Fruit fly (Drosophila melanogaster) whole organism, embryonic: ENCODE measurements around the gene CG4968.

Experiments
- Aef1 ChIP-seq: fragments of 200-800 bp; sonication (Bioruptor generic); IDR thresholded peaks from 3 replicates; pipeline ENCODE4 v1.3.6; 2022; ENCODE audit warnings: missing biosample characterization, missing genetic modification characterization
- BEAF-32 ChIP-seq: fragments of 200-800 bp; sonication (Bioruptor generic); optimal IDR thresholded peaks from 3 replicates; lab custom pipeline; 2017; ENCODE audit warnings: missing biosample characterization, missing genetic modification characterization, mild to moderate bottlenecking, moderate library complexity, missing genetic modification reagents
- CG1024 ChIP-seq: fragments of 200-800 bp; sonication (Bioruptor generic); IDR thresholded peaks from 2 replicates; pipeline ENCODE4 v1.3.6; 2022; ENCODE audit warnings: missing biosample characterization, missing genetic modification characterization
- CG10565 ChIP-seq: fragments of 200-800 bp; sonication (Bioruptor generic); optimal IDR thresholded peaks from 3 replicates; lab custom pipeline; 2016; ENCODE audit warnings: missing biosample characterization, mild to moderate bottlenecking, missing genetic modification characterization
- CG10959 ChIP-seq: fragments of 200-800 bp; sonication (Bioruptor generic); IDR thresholded peaks from 2 replicates; pipeline ENCODE4 v1.3.6; 2022; ENCODE audit warnings: missing biosample characterization, missing genetic modification characterization
- CG13287 ChIP-seq: fragments of 200-800 bp; sonication (Bioruptor generic); IDR thresholded peaks from 2 replicates; pipeline ENCODE4 v1.3.6; 2022; ENCODE audit warnings: missing biosample characterization, missing genetic modification characterization; ENCODE audit not compliant: partially characterized antibody
- CG15514 ChIP-seq: fragments of 200-800 bp; sonication (Bioruptor generic); optimal IDR thresholded peaks from 3 replicates; lab custom pipeline; 2017; ENCODE audit warnings: missing biosample characterization, missing genetic modification characterization, mild to moderate bottlenecking, moderate library complexity, missing genetic modification reagents
- CG15601 ChIP-seq: fragments of 200-800 bp; sonication (Bioruptor generic); optimal IDR thresholded peaks from 3 replicates; lab custom pipeline; 2019; ENCODE audit warnings: missing biosample characterization, mild to moderate bottlenecking, missing genetic modification characterization, moderate library complexity
- CG16779 ChIP-seq: fragments of 200-800 bp; sonication (Bioruptor generic); IDR thresholded peaks from 2 replicates; pipeline ENCODE4 v1.3.6; 2022; ENCODE audit warnings: missing biosample characterization, missing genetic modification characterization
- CG2678 ChIP-seq: fragments of 200-800 bp; sonication (Bioruptor generic); optimal IDR thresholded peaks from 3 replicates; lab custom pipeline; 2019; ENCODE audit warnings: missing biosample characterization, mild to moderate bottlenecking, missing genetic modification characterization, moderate library complexity
- CG2889 ChIP-seq: fragments of 200-800 bp; sonication (Bioruptor generic); IDR thresholded peaks from 3 replicates; pipeline ENCODE4 v1.3.6; 2022; ENCODE audit warnings: missing biosample characterization, missing genetic modification characterization
- CG33557 ChIP-seq: fragments of 200-800 bp; sonication (Bioruptor generic); optimal IDR thresholded peaks from 2 replicates; lab custom pipeline; 2019; ENCODE audit warnings: missing biosample characterization, mild to moderate bottlenecking, missing genetic modification characterization, moderate library complexity
- CG3407 ChIP-seq: fragments of 200-800 bp; sonication (Bioruptor generic); optimal IDR thresholded peaks from 2 replicates; lab custom pipeline; 2018; ENCODE audit warnings: missing biosample characterization, mild to moderate bottlenecking, missing genetic modification characterization
- CG7928 ChIP-seq: fragments of 200-800 bp; sonication (Bioruptor generic); optimal IDR thresholded peaks from 2 replicates; lab custom pipeline; 2017; ENCODE audit warnings: missing biosample characterization, mild to moderate bottlenecking, missing genetic modification characterization
- CG7963 ChIP-seq: fragments of 200-800 bp; sonication (Bioruptor generic); IDR thresholded peaks from 3 replicates; pipeline ENCODE4 v1.3.6; 2022; ENCODE audit warnings: missing biosample characterization, missing genetic modification characterization; ENCODE audit not compliant: partially characterized antibody
- CG8290 ChIP-seq, 3 experiments: fragments of 200-800 bp; sonication (Bioruptor generic); optimal IDR thresholded peaks; 2 replicates each; lab custom pipeline; 2016 to 2019; ENCODE audit warnings: missing biosample characterization in 3 of 3, missing genetic modification characterization in 3 of 3, mild to moderate bottlenecking in 2 of 3, moderate library complexity in 1 of 3
- CHES-1-like ChIP-seq: fragments of 200-800 bp; sonication (Bioruptor generic); optimal IDR thresholded peaks from 2 replicates; lab custom pipeline; 2016; ENCODE audit warnings: missing biosample characterization, missing genetic modification characterization
- CrebB ChIP-seq: fragments of 200-800 bp; sonication (Bioruptor generic); optimal IDR thresholded peaks from 3 replicates; lab custom pipeline; 2018; ENCODE audit warnings: missing biosample characterization, mild to moderate bottlenecking, missing genetic modification characterization
- D19A ChIP-seq: fragments of 200-800 bp; optimal IDR thresholded peaks from 3 replicates; lab custom pipeline; 2019; ENCODE audit warnings: missing biosample characterization, mild to moderate bottlenecking, missing genetic modification characterization, moderate library complexity
- Dek ChIP-seq: fragments of 200-800 bp; sonication (Bioruptor generic); optimal IDR thresholded peaks from 3 replicates; lab custom pipeline; 2019; ENCODE audit warnings: missing biosample characterization, mild to moderate bottlenecking, missing genetic modification characterization, moderate library complexity
- Dip2 ChIP-seq: fragments of 200-800 bp; sonication (Bioruptor generic); IDR thresholded peaks from 2 replicates; pipeline ENCODE4 v1.3.6; 2022; ENCODE audit warnings: missing biosample characterization, missing genetic modification characterization
- Dref ChIP-seq: fragments of 200-800 bp; sonication (Bioruptor generic); IDR thresholded peaks from 2 replicates; pipeline ENCODE4 v1.3.6; 2022; ENCODE audit warnings: missing biosample characterization, missing genetic modification characterization
- Ets97D ChIP-seq: fragments of 200-800 bp; sonication (Bioruptor generic); optimal IDR thresholded peaks from 3 replicates; lab custom pipeline; 2016; ENCODE audit warnings: missing biosample characterization, missing genetic modification characterization
- Neu2 ChIP-seq: fragments of 200-800 bp; sonication (Bioruptor generic); optimal IDR thresholded peaks from 3 replicates; lab custom pipeline; 2016; ENCODE audit warnings: missing biosample characterization, missing genetic modification characterization, borderline replicate concordance
- Nf-YC ChIP-seq: fragments of 200-800 bp; optimal IDR thresholded peaks from 3 replicates; lab custom pipeline; 2019; ENCODE audit warnings: missing biosample characterization, mild to moderate bottlenecking, missing genetic modification characterization, moderate library complexity
- Opbp ChIP-seq: fragments of 200-800 bp; sonication (Bioruptor generic); IDR thresholded peaks from 3 replicates; pipeline ENCODE4 v1.3.6; 2022; ENCODE audit warnings: missing biosample characterization, missing genetic modification characterization; ENCODE audit not compliant: partially characterized antibody
- Pdp1 ChIP-seq, 2 experiments: fragments of 200-800 bp; sonication (Bioruptor generic); optimal IDR thresholded peaks; 3 replicates each; lab custom pipeline; 2016; ENCODE audit warnings: missing biosample characterization in 2 of 2, missing genetic modification characterization in 2 of 2, mild to moderate bottlenecking in 1 of 2, moderate library complexity in 1 of 2
- Sry-δ ChIP-seq: fragments of 200-800 bp; sonication (Bioruptor generic); optimal IDR thresholded peaks from 2 replicates; lab custom pipeline; 2016; ENCODE audit warnings: missing biosample characterization, missing genetic modification characterization
- Xbp1 ChIP-seq: fragments of 200-800 bp; sonication (Bioruptor generic); optimal IDR thresholded peaks from 3 replicates; lab custom pipeline; 2016; ENCODE audit warnings: missing biosample characterization, mild to moderate bottlenecking, missing genetic modification characterization
- ato ChIP-seq: fragments of 200-800 bp; sonication (Bioruptor generic); IDR thresholded peaks from 2 replicates; pipeline ENCODE4 v1.3.6; 2022; ENCODE audit warnings: missing biosample characterization, missing genetic modification characterization; ENCODE audit not compliant: partially characterized antibody
- dmrt11E ChIP-seq: fragments of 200-800 bp; sonication (Bioruptor generic); optimal IDR thresholded peaks from 3 replicates; lab custom pipeline; 2018; ENCODE audit warnings: missing biosample characterization, mild to moderate bottlenecking, missing genetic modification characterization, moderate library complexity
- her ChIP-seq: fragments of 200-800 bp; sonication (Bioruptor generic); optimal IDR thresholded peaks from 2 replicates; lab custom pipeline; 2016; ENCODE audit warnings: missing biosample characterization, missing genetic modification characterization
- hkb ChIP-seq, 2 experiments: fragments of 200-800 bp in 1 of 2; fragments of >200 bp in 1 of 2; sonication (Bioruptor generic) in 1 of 2; IDR thresholded peaks in 1 of 2; optimal IDR thresholded peaks in 1 of 2; 2 replicates each; pipeline versions ENCODE4 v1.3.6 to Lab custom; 2017 to 2022; ENCODE audit warnings: missing biosample characterization in 1 of 2, missing genetic modification characterization in 1 of 2
- ken ChIP-seq: fragments of 200-800 bp; sonication (Bioruptor generic); IDR thresholded peaks from 3 replicates; pipeline ENCODE4 v1.3.6; 2022; ENCODE audit warnings: missing biosample characterization, missing genetic modification characterization
- knrl ChIP-seq: fragments of 200-800 bp; sonication (Bioruptor generic); IDR thresholded peaks from 3 replicates; pipeline ENCODE4 v1.3.6; 2022; ENCODE audit warnings: missing biosample characterization, missing genetic modification characterization; ENCODE audit not compliant: partially characterized antibody
- lilli ChIP-seq: fragments of 200-800 bp; sonication (Bioruptor generic); optimal IDR thresholded peaks from 3 replicates; lab custom pipeline; 2016; ENCODE audit warnings: missing biosample characterization, missing genetic modification characterization
- maf-S ChIP-seq: fragments of 200-800 bp; sonication (Bioruptor generic); optimal IDR thresholded peaks from 2 replicates; lab custom pipeline; 2016; ENCODE audit warnings: missing biosample characterization, missing genetic modification characterization
- otp ChIP-seq: fragments of 200-800 bp; sonication (Bioruptor generic); IDR thresholded peaks from 3 replicates; pipeline ENCODE4, ENCODE4 v1.3.6; 2022; ENCODE audit warnings: missing biosample characterization, missing genetic modification characterization
- pb ChIP-seq: fragments of 200-800 bp; sonication (Bioruptor generic); optimal IDR thresholded peaks from 3 replicates; lab custom pipeline; 2016; ENCODE audit warnings: missing biosample characterization, missing genetic modification characterization
- pros ChIP-seq: fragments of 200-800 bp; sonication (Bioruptor generic); optimal IDR thresholded peaks from 3 replicates; lab custom pipeline; 2019; ENCODE audit warnings: missing biosample characterization, mild to moderate bottlenecking, missing genetic modification characterization, moderate library complexity
- row ChIP-seq: fragments of 200-800 bp; sonication (Bioruptor generic); IDR thresholded peaks from 3 replicates; pipeline ENCODE4 v1.3.6; 2022; ENCODE audit warnings: missing biosample characterization, missing genetic modification characterization
- seq ChIP-seq: fragments of 200-800 bp; sonication (Bioruptor generic); IDR thresholded peaks from 2 replicates; pipeline ENCODE4 v1.3.6; 2022; ENCODE audit warnings: missing biosample characterization, missing genetic modification characterization
- sna ChIP-seq: fragments of 200-800 bp; sonication (Bioruptor generic); IDR thresholded peaks from 2 replicates; pipeline ENCODE4 v1.3.6; 2022; ENCODE audit warnings: missing biosample characterization, missing genetic modification characterization; ENCODE audit not compliant: partially characterized antibody
- stwl ChIP-seq: fragments of 200-800 bp; sonication (Bioruptor generic); optimal IDR thresholded peaks from 3 replicates; lab custom pipeline; 2018; ENCODE audit warnings: missing biosample characterization, mild to moderate bottlenecking, missing genetic modification characterization, moderate library complexity
- wek ChIP-seq: fragments of 200-800 bp; sonication (Bioruptor generic); optimal IDR thresholded peaks from 3 replicates; lab custom pipeline; 2018; ENCODE audit warnings: missing biosample characterization, mild to moderate bottlenecking, missing genetic modification characterization, moderate library complexity
- zen ChIP-seq: fragments of 200-800 bp; sonication (Bioruptor generic); optimal IDR thresholded peaks from 3 replicates; lab custom pipeline; 2018; ENCODE audit warnings: missing biosample characterization, mild to moderate bottlenecking, missing genetic modification characterization, moderate library complexity
- zen2 ChIP-seq: fragments of 200-800 bp; sonication (Bioruptor generic); IDR thresholded peaks from 3 replicates; pipeline ENCODE4 v1.3.6; 2022; ENCODE audit warnings: missing biosample characterization, missing genetic modification characterization; ENCODE audit not compliant: partially characterized antibody

Gene CG4968

dm6 chr2L:10342471-10342870, 35.7 kb downstream of the CG4968 start, which contains the start of gene Sps2 (continued):
- TF ChIP-seq hkb (optimal IDR thresholded peaks at IDR 0.05; lab: Kevin White, UChicago) (no peak), hkb (GFP tag; IDR thresholded peaks at IDR 0.05; lab: Robert Waterston, UW) (no peak), CG8290 (GFP tag; optimal IDR thresholded peaks at IDR 0.05; lab: Kevin White, UChicago) (peak; percentile 48), CG8290 (tag; optimal IDR thresholded peaks at IDR 0.05; lab: Kevin White, UChicago) (peak in 1 of 2 experiments; percentile 53), ato (GFP tag; lab: Robert Waterston, UW) (peak; percentile 51; the same call in 1 of the 2 replicates), Xbp1 (GFP tag; lab: Kevin White, UChicago) (peak; percentile 11), CG7963 (GFP tag; lab: Robert Waterston, UW) (peak; percentile 52; the same call in 1 of the 3 replicates), CrebB (no peak), her (no peak), stwl (tag; lab: Kevin White, UChicago) (peak; percentile 57), CG15601 (tag; lab: Kevin White, UChicago) (peak; percentile 30), D19A (peak; percentile 16), ken (GFP tag; lab: Robert Waterston, UW) (no peak), CG2889 (GFP tag; lab: Robert Waterston, UW) (no peak), maf-S (no peak), Nf-YC (tag; lab: Kevin White, UChicago) (peak; percentile 25), BEAF-32 (GFP tag; lab: Kevin White, UChicago) (peak; percentile 78), Sry-δ (GFP tag; lab: Kevin White, UChicago) (peak; percentile 84), Dref (peak; percentile 72), Ets97D (GFP tag; lab: Kevin White, UChicago) (no peak), CG2678 (tag; lab: Kevin White, UChicago) (no peak), CG16779 (GFP tag; lab: Robert Waterston, UW) (no peak), lilli (peak; percentile 18)

DNA sequence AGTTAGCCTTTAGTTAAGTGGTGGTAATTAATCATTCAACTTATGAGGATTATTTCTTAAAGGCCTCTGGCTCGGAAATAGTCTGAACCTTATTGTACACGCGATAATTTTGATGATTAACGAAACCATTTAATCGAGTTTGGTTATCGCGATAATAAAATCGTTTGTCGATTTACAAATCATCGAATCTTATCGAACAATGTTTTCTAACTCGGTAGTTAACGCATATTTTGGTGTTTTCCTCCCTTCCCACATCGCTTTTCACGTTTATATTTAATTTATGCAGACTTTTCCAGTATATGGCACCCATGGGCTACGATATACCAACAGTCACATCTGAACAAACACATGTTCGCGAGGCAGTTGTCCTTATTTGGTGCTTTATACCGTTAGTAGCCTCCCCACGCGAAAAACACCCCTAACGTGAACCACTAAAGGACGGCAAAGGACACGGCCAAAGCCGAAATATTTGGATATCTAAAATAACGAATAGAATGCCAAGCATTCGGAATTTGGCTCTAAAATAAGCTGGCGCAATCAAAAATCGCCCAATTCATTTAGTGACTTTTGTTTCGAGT, 37.4 kb downstream of the CG4968 start, which contains the start of gene Frmd5:
Gene Frmd5, plus strand, starts transcription at position 414 of the 578 bp plus-strand sequence.
- TF ChIP-seq seq (GFP tag; lab: Robert Waterston, UW) = peak; percentile 11; the same call in 1 of the 2 replicates
- 0 out of 3 replicates have a peak, but pooled peaks have one; percentile 25 for TF ChIP-seq knrl (GFP tag; lab: Robert Waterston, UW)
- no peak for TF ChIP-seq CrebB
- TF ChIP-seq otp (GFP tag; lab: Robert Waterston, UW) = no peak
- no peak for TF ChIP-seq CHES-1-like (GFP tag; lab: Kevin White, UChicago)
- no peak for TF ChIP-seq CG7928 (GFP tag; lab: Kevin White, UChicago)
- peak; percentile 91 for TF ChIP-seq wek (GFP tag; lab: Kevin White, UChicago)
- 0 out of 3 replicates have a peak, but pooled peaks have one; percentile 28 for TF ChIP-seq zen2 (GFP tag; lab: Robert Waterston, UW)
- no peak for TF ChIP-seq Pdp1 (GFP tag; optimal IDR thresholded peaks at IDR 0.05; lab: Kevin White, UChicago)
- TF ChIP-seq CG10565 = no peak
- no peak for TF ChIP-seq CG33557 (GFP tag; lab: Kevin White, UChicago)
- peak; percentile 67; the same call in 2 of the 3 replicates for TF ChIP-seq Opbp (GFP tag; lab: Robert Waterston, UW)
- TF ChIP-seq Neu2 (GFP tag; lab: Kevin White, UChicago) = peak; percentile 62
- TF ChIP-seq sna = peak; percentile 44; the same call in 1 of the 2 replicates
- TF ChIP-seq CG1024 (GFP tag; lab: Robert Waterston, UW) = no peak
- TF ChIP-seq dmrt11E (tag; lab: Kevin White, UChicago) = no peak
- no peak for TF ChIP-seq Dek (tag; lab: Kevin White, UChicago)
- TF ChIP-seq CG15514 (GFP tag; lab: Kevin White, UChicago) = peak; percentile 74
- no peak for TF ChIP-seq Aef1 (GFP tag; lab: Robert Waterston, UW)
- TF ChIP-seq pb (GFP tag; lab: Kevin White, UChicago) = no peak
- TF ChIP-seq zen (tag; lab: Kevin White, UChicago) = no peak
- TF ChIP-seq CG10959 (GFP tag; lab: Robert Waterston, UW) = no peak
- TF ChIP-seq row (GFP tag; lab: Robert Waterston, UW) = no peak
- TF ChIP-seq Dip2 (GFP tag; lab: Robert Waterston, UW) = no peak
- peak; percentile 62 for TF ChIP-seq CG13287 (GFP tag; lab: Robert Waterston, UW)
- no peak for TF ChIP-seq CG3407 (GFP tag; lab: Kevin White, UChicago)
- TF ChIP-seq pros (GFP tag; lab: Kevin White, UChicago) = no peak
- TF ChIP-seq Dref = peak; percentile 34
